Fruit fly (Drosophila melanogaster) Kc167 (cell line): ENCODE measurements around the gene Prosbeta2.

Experiments
- Sin3A ChIP-seq: fragments of >200 bp; optimal IDR thresholded peaks from 2 replicates; lab custom pipeline; 2018; ENCODE audit warnings: missing external identifiers
- insv ChIP-seq: fragments of >200 bp; optimal IDR thresholded peaks from 3 replicates; lab custom pipeline; 2018; ENCODE audit warnings: missing external identifiers
- ttk ChIP-seq: sonication (Bioruptor generic); optimal IDR thresholded peaks from 2 replicates; lab custom pipeline; 2017; ENCODE audit warnings: missing external identifiers

DNA sequence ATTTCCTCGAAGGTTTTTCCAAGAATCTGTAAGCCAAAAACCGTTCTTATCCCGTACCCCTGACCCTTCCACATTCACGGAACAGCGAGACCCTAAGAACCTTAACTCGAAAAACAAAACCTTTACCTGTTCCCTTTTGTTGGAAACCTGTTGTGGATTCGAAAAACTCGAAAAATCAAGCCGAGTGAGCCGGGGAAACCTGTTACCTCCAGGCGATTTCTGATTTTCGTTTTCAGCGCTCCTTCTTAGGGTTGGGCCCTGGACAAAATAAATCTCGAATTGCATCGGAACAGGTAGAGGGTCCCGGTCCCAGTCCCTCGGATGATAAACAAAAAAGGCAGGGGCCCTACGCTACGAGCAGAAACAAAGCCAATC, 26.5 kb upstream of the Prosbeta2 start:
- TF ChIP-seq Sin3A (no peak), ttk (lab: Kevin White, UChicago) (no peak), insv (lab: Kevin White, UChicago) (no peak)
